Worm (Caenorhabditis elegans): Measurements from ENCODE around the gene gfat-2.

gfat-2 gene

ce11 chrIV:11425442-11425841 is 15.4 kb downstream of the gfat-2 start, which contains the start of gene kin-4:
Gene kin-4 (plus strand): TSS chrIV:11425742.
- no peak for TF ChIP-seq fkh-4 (tag; optimal IDR thresholded peaks at IDR 0.05; ENCODE audit: borderline replicate concordance)
- peak; percentile 17 for TF ChIP-seq fkh-8 (tag; optimal IDR thresholded peaks at IDR 0.05)
- peak; percentile 20 for TF ChIP-seq dsc-1 (tag; optimal IDR thresholded peaks at IDR 0.05)

- TF ChIP-seq lin-14 (GFP tag; optimal IDR thresholded peaks at IDR 0.05), result peak; percentile 30
- TF ChIP-seq nhr-85 (tag), result no peak
- no peak for TF ChIP-seq nhr-28 (tag; optimal IDR thresholded peaks at IDR 0.05)
- TF ChIP-seq mef-2 (tag; optimal IDR thresholded peaks at IDR 0.05), result no peak
- TF ChIP-seq ceh-88 (GFP tag; IDR thresholded peaks at IDR 0.05), result no peak
- TF ChIP-seq unc-62 (GFP tag; optimal IDR thresholded peaks at IDR 0.05), result no peak
- no peak for TF ChIP-seq snu-23 (GFP tag; optimal IDR thresholded peaks at IDR 0.05)
Measured at ce11 chrIV:11431448-11431847, 21.4 kb downstream of the gfat-2 start.

ce11 chrIV:11433709-11434108 is 23.7 kb downstream of the gfat-2 start:
- TF ChIP-seq nhr-237 (tag; optimal IDR thresholded peaks at IDR 0.05), result peak; percentile 19
- no peak for TF ChIP-seq lin-39 (tag; optimal IDR thresholded peaks at IDR 0.05)
- TF ChIP-seq nhr-28 (tag; optimal IDR thresholded peaks at IDR 0.05), result no peak
- no peak for TF ChIP-seq nhr-76 (tag; optimal IDR thresholded peaks at IDR 0.05)
- peak; percentile 27 for TF ChIP-seq ceh-8 (GFP tag; optimal IDR thresholded peaks at IDR 0.05)
- peak; percentile 80 for TF ChIP-seq nhr-47 (tag; optimal IDR thresholded peaks at IDR 0.05)
- TF ChIP-seq snpc-4 (tag; optimal IDR thresholded peaks at IDR 0.05), result peak; percentile 67
- TF ChIP-seq unc-62 (GFP tag; optimal IDR thresholded peaks at IDR 0.05), result no peak
- peak; percentile 58 for TF ChIP-seq aly-2 (tag; optimal IDR thresholded peaks at IDR 0.05)
- no peak for TF ChIP-seq sox-4 (tag; optimal IDR thresholded peaks at IDR 0.05)
- peak; percentile 58 for TF ChIP-seq nhr-85 (tag)
- peak; percentile 44 for TF ChIP-seq fkh-8 (tag; optimal IDR thresholded peaks at IDR 0.05)
- TF ChIP-seq vab-15 (tag; optimal IDR thresholded peaks at IDR 0.05), result no peak
- peak; percentile 71 for TF ChIP-seq tbx-2 (tag; optimal IDR thresholded peaks at IDR 0.05)
- TF ChIP-seq swsn-7 (tag; optimal IDR thresholded peaks at IDR 0.05), result peak; percentile 78
- no peak for TF ChIP-seq zag-1 (tag; optimal IDR thresholded peaks at IDR 0.05)
- peak; percentile 42 for TF ChIP-seq nhr-77 (tag; optimal IDR thresholded peaks at IDR 0.05)
- TF ChIP-seq nhr-12 (tag; optimal IDR thresholded peaks at IDR 0.05), result no peak
- peak; percentile 45 for TF ChIP-seq lin-13 (GFP tag; optimal IDR thresholded peaks at IDR 0.05)
- peak; percentile 44 for TF ChIP-seq nhr-90 (tag; optimal IDR thresholded peaks at IDR 0.05; ENCODE audit: poor library complexity)
- peak; percentile 58 for TF ChIP-seq irx-1 (tag; optimal IDR thresholded peaks at IDR 0.05)
- TF ChIP-seq nhr-84 (tag; optimal IDR thresholded peaks at IDR 0.05), result no peak
- TF ChIP-seq rnt-1 (tag; optimal IDR thresholded peaks at IDR 0.05), result peak; percentile 87
- TF ChIP-seq blmp-1 (tag; optimal IDR thresholded peaks at IDR 0.05), result no peak
- peak; percentile 65 for TF ChIP-seq xbp-1 (tag; optimal IDR thresholded peaks at IDR 0.05)
- TF ChIP-seq pqm-1 (tag; optimal IDR thresholded peaks at IDR 0.05), result no peak
- no peak for TF ChIP-seq ceh-90 (tag; optimal IDR thresholded peaks at IDR 0.05)
- peak; percentile 57 for TF ChIP-seq fkh-10 (GFP tag; optimal IDR thresholded peaks at IDR 0.05)
- TF ChIP-seq unc-86 (tag; optimal IDR thresholded peaks at IDR 0.05), result peak; percentile 57
- peak; percentile 73 for TF ChIP-seq nhr-20 (tag; optimal IDR thresholded peaks at IDR 0.05)
- TF ChIP-seq ces-1 (GFP tag; optimal IDR thresholded peaks at IDR 0.05), result no peak
- TF ChIP-seq sup-37 (GFP tag; optimal IDR thresholded peaks at IDR 0.05), result peak; percentile 17
- TF ChIP-seq pag-3 (tag; optimal IDR thresholded peaks at IDR 0.05; ENCODE audit: borderline replicate concordance, insufficient read depth), result peak; percentile 59
- peak; percentile 38 for TF ChIP-seq F16B12.6 (tag; optimal IDR thresholded peaks at IDR 0.05)
- TF ChIP-seq ama-1 (optimal IDR thresholded peaks at IDR 0.05), result no peak
- no peak for TF ChIP-seq ets-5 (GFP tag; IDR thresholded peaks at IDR 0.05)
- no peak for TF ChIP-seq alr-1 (tag; optimal IDR thresholded peaks at IDR 0.05; ENCODE audit: borderline replicate concordance)
- TF ChIP-seq fkh-4 (tag; optimal IDR thresholded peaks at IDR 0.05; ENCODE audit: borderline replicate concordance), result no peak
- TF ChIP-seq efl-3 (GFP tag; optimal IDR thresholded peaks at IDR 0.05), result no peak
- no peak for TF ChIP-seq C34B4.2 (tag; optimal IDR thresholded peaks at IDR 0.05)
- peak; percentile 21 for TF ChIP-seq fos-1 (tag; optimal IDR thresholded peaks at IDR 0.05)
- TF ChIP-seq elt-3 (tag; optimal IDR thresholded peaks at IDR 0.05), result peak in 1 of 6 experiments; percentile 37
- TF ChIP-seq ceh-88 (GFP tag; IDR thresholded peaks at IDR 0.05), result no peak
- TF ChIP-seq Y116A8C.19 (tag; optimal IDR thresholded peaks at IDR 0.05; ENCODE audit: borderline replicate concordance), result no peak
- peak; percentile 79 for TF ChIP-seq snu-23 (GFP tag; optimal IDR thresholded peaks at IDR 0.05)
- no peak for TF ChIP-seq ceh-63 (GFP tag; optimal IDR thresholded peaks at IDR 0.05)
- TF ChIP-seq mef-2 (tag; optimal IDR thresholded peaks at IDR 0.05), result peak; percentile 13
